Fruit fly (Drosophila melanogaster) whole organism, wandering third instar larva: Measurements from ENCODE around the gene CG8003.

Experiments used
- Abd-B ChIP-seq: fragments of >200 bp; optimal IDR thresholded peaks from 2 replicates; lab custom pipeline; 2017; ENCODE audit warnings: missing biosample characterization, missing genetic modification characterization
- CG32264 ChIP-seq: fragments of 200-800 bp; sonication (Bioruptor generic); optimal IDR thresholded peaks from 2 replicates; lab custom pipeline; 2016; ENCODE audit warnings: missing biosample characterization, missing genetic modification characterization
- CG9705 ChIP-seq: fragments of 200-800 bp; sonication (Bioruptor generic); optimal IDR thresholded peaks from 2 replicates; lab custom pipeline; 2018; ENCODE audit warnings: missing biosample characterization, mild to moderate bottlenecking, missing genetic modification characterization
- CrebA ChIP-seq: fragments of 200-800 bp; sonication (Bioruptor generic); optimal IDR thresholded peaks from 2 replicates; lab custom pipeline; 2016; ENCODE audit warnings: missing biosample characterization, mild to moderate bottlenecking, missing genetic modification characterization, borderline replicate concordance
- Dfd ChIP-seq: fragments of >200 bp; optimal IDR thresholded peaks from 2 replicates; lab custom pipeline; 2017; ENCODE audit warnings: missing biosample characterization, missing genetic modification characterization
- Dif ChIP-seq: fragments of 200-275, 200-300 bp; sonication (Bioruptor generic); optimal IDR thresholded peaks from 2 replicates; lab custom pipeline; 2018; ENCODE audit warnings: missing biosample characterization, missing genetic modification characterization; ENCODE audit not compliant: partially characterized antibody
- GATAd ChIP-seq: sonication (Bioruptor generic); optimal IDR thresholded peaks from 2 replicates; lab custom pipeline; 2016; ENCODE audit warnings: missing biosample characterization, missing genetic modification characterization
- HLH106 ChIP-seq: fragments of 200-800 bp; optimal IDR thresholded peaks from 3 replicates; lab custom pipeline; 2019; ENCODE audit warnings: missing biosample characterization, mild to moderate bottlenecking, missing genetic modification characterization, moderate library complexity
- Hnf4 ChIP-seq: fragments of 200-800 bp; sonication (Bioruptor generic); optimal IDR thresholded peaks from 2 replicates; lab custom pipeline; 2016; ENCODE audit warnings: missing biosample characterization, mild to moderate bottlenecking, missing genetic modification characterization
- Hr78 ChIP-seq: fragments of >200 bp; optimal IDR thresholded peaks from 2 replicates; lab custom pipeline; 2017; ENCODE audit warnings: missing biosample characterization, missing genetic modification characterization
- Hr83 ChIP-seq: fragments of 200-300 bp; sonication (Bioruptor generic); optimal IDR thresholded peaks from 2 replicates; lab custom pipeline; 2016; ENCODE audit warnings: missing biosample characterization, mild to moderate bottlenecking, missing genetic modification characterization, moderate library complexity; ENCODE audit not compliant: poor library complexity, severe bottlenecking
- Jra ChIP-seq: sonication (Bioruptor generic); optimal IDR thresholded peaks from 2 replicates; lab custom pipeline; 2016; ENCODE audit warnings: missing biosample characterization, missing genetic modification characterization
- Mio ChIP-seq: sonication (Bioruptor generic); optimal IDR thresholded peaks from 2 replicates; lab custom pipeline; 2016; ENCODE audit warnings: missing biosample characterization, missing genetic modification characterization
- Myc ChIP-seq: fragments of >200 bp; optimal IDR thresholded peaks from 2 replicates; lab custom pipeline; 2017
- N ChIP-seq: fragments of >200 bp; optimal IDR thresholded peaks from 2 replicates; lab custom pipeline; 2018; ENCODE audit warnings: missing biosample characterization, missing external identifiers, missing genetic modification characterization
- OdsH ChIP-seq: fragments of 200-800 bp; sonication (Bioruptor generic); optimal IDR thresholded peaks from 2 replicates; lab custom pipeline; 2016; ENCODE audit warnings: missing biosample characterization, mild to moderate bottlenecking, missing genetic modification characterization
- Rel ChIP-seq, 2 experiments: fragments of 200-800 bp; sonication (Bioruptor generic) in 1 of 2; optimal IDR thresholded peaks; 2 replicates in 1 of 2; 3 replicates in 1 of 2; lab custom pipeline; 2016 to 2019; ENCODE audit warnings: mild to moderate bottlenecking in 2 of 2, missing biosample characterization in 2 of 2, missing genetic modification characterization in 2 of 2, moderate library complexity in 1 of 2
- Sp1 ChIP-seq: fragments of 200-800 bp; sonication (Bioruptor generic); optimal IDR thresholded peaks from 3 replicates; lab custom pipeline; 2019; ENCODE audit warnings: missing biosample characterization, mild to moderate bottlenecking, missing genetic modification characterization, moderate library complexity
- Vsx2 ChIP-seq: fragments of 200-300, 225-300 bp; sonication (Bioruptor generic); optimal IDR thresholded peaks from 2 replicates; lab custom pipeline; 2018; ENCODE audit warnings: missing biosample characterization, missing genetic modification characterization; ENCODE audit not compliant: partially characterized antibody
- br ChIP-seq: fragments of 200-800 bp; sonication (Bioruptor generic); optimal IDR thresholded peaks from 2 replicates; lab custom pipeline; 2016; ENCODE audit warnings: missing biosample characterization, missing genetic modification characterization
- brk ChIP-seq: fragments of 200-800 bp; sonication (Bioruptor generic); optimal IDR thresholded peaks from 2 replicates; lab custom pipeline; 2016; ENCODE audit warnings: missing biosample characterization, mild to moderate bottlenecking, missing genetic modification characterization
- dl ChIP-seq, 2 experiments: fragments of 175-275, 200-275 bp in 1 of 2; fragments of 200-275 bp in 1 of 2; sonication (Bioruptor generic); optimal IDR thresholded peaks; lab custom pipeline; 2018; ENCODE audit warnings: mild to moderate bottlenecking in 2 of 2, missing biosample characterization in 2 of 2, missing genetic modification characterization in 2 of 2, moderate library complexity in 2 of 2; ENCODE audit not compliant: partially characterized antibody in 2 of 2, insufficient read depth in 1 of 2
- dmrt93B ChIP-seq: fragments of 200-800 bp; sonication (Bioruptor generic); optimal IDR thresholded peaks from 2 replicates; lab custom pipeline; 2018; ENCODE audit warnings: missing biosample characterization, mild to moderate bottlenecking, missing genetic modification characterization
- dsf ChIP-seq: sonication (Bioruptor generic); optimal IDR thresholded peaks from 2 replicates; lab custom pipeline; 2016; ENCODE audit warnings: missing biosample characterization, missing genetic modification characterization, borderline replicate concordance
- ey ChIP-seq: fragments of 200-800 bp; sonication (Bioruptor generic); optimal IDR thresholded peaks from 2 replicates; lab custom pipeline; 2016; ENCODE audit warnings: missing biosample characterization, missing genetic modification characterization
- foxo ChIP-seq, 2 experiments: fragments of 200-800 bp; sonication (Bioruptor generic); optimal IDR thresholded peaks; 2 replicates in 1 of 2; 3 replicates in 1 of 2; lab custom pipeline; 2016 to 2017; ENCODE audit warnings: missing biosample characterization in 2 of 2, missing genetic modification characterization in 2 of 2
- fru ChIP-seq: fragments of 200-800 bp; sonication (Bioruptor generic); optimal IDR thresholded peaks from 3 replicates; lab custom pipeline; 2016; ENCODE audit warnings: missing biosample characterization, mild to moderate bottlenecking, missing genetic modification characterization
- h ChIP-seq: fragments of 200-800 bp; sonication (Bioruptor generic); optimal IDR thresholded peaks from 3 replicates; lab custom pipeline; 2016; ENCODE audit warnings: missing biosample characterization, mild to moderate bottlenecking, missing genetic modification characterization
- jim ChIP-seq: fragments of 175-275, 200-325 bp; sonication (Bioruptor generic); optimal IDR thresholded peaks from 2 replicates; lab custom pipeline; 2016; ENCODE audit warnings: missing biosample characterization, mild to moderate bottlenecking, missing genetic modification characterization
- lola ChIP-seq: fragments of >200 bp; optimal IDR thresholded peaks from 2 replicates; lab custom pipeline; 2017; ENCODE audit warnings: missing biosample characterization, missing genetic modification characterization
- pan ChIP-seq: fragments of >200 bp; optimal IDR thresholded peaks from 2 replicates; lab custom pipeline; 2017
- psq ChIP-seq: fragments of 200-800 bp; sonication (Bioruptor generic); optimal IDR thresholded peaks from 3 replicates; lab custom pipeline; 2017; ENCODE audit warnings: missing biosample characterization, mild to moderate bottlenecking, missing genetic modification characterization, moderate library complexity
- rgr ChIP-seq: fragments of 200-800 bp; sonication (Bioruptor generic); optimal IDR thresholded peaks from 3 replicates; lab custom pipeline; 2016; ENCODE audit warnings: missing biosample characterization, mild to moderate bottlenecking, missing genetic modification characterization
- sage ChIP-seq: fragments of 200-800 bp; sonication (Bioruptor generic); optimal IDR thresholded peaks from 2 replicates; lab custom pipeline; 2016; ENCODE audit warnings: missing biosample characterization, mild to moderate bottlenecking, missing genetic modification characterization
- sv ChIP-seq: fragments of 200-800 bp; sonication (Bioruptor generic); optimal IDR thresholded peaks from 3 replicates; lab custom pipeline; 2016; ENCODE audit warnings: missing biosample characterization, missing genetic modification characterization
- tai ChIP-seq: sonication (Bioruptor generic); optimal IDR thresholded peaks from 2 replicates; lab custom pipeline; 2016; ENCODE audit warnings: missing biosample characterization, missing genetic modification characterization
- usp ChIP-seq: fragments of >200 bp; optimal IDR thresholded peaks from 2 replicates; lab custom pipeline; 2017; ENCODE audit warnings: missing biosample characterization, missing genetic modification characterization
- woc ChIP-seq: sonication (Bioruptor generic); optimal IDR thresholded peaks from 2 replicates; lab custom pipeline; 2016; ENCODE audit warnings: missing biosample characterization, mild to moderate bottlenecking, missing genetic modification characterization

The CG8003 gene

DNA sequence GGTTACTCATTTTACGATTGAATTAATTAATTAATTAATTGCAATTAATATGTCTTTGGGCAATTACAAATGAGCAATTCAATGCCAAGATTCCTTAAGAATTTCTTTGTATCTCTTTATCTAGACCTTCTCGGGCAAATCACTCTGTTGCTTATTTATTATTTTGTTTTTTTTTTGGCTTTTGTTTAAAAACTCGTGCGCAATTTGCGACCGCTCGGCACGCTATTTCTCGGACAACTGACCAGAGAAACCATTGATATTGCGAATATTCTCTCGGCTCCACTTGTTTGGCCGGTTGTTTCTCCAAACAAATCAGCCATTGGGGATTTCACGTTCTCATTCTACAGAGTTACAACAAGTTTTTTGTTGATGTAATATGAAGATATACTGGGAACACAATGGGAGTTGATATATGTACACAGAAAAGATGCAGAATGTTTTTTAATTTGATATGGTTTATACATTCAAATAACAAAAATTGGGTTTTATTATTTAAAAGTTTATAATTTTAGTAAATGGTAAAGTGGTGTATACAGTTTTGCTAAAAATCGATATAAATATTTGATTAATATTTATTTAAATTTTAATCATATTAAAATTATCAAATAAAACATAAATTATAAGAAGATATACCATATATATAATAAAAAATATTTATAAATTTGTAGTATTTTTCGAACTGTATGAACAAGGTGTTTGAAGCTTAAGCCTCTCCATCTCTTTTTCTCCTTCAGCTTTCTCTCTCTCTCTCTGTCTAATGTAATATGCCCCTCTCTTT is 35.5 kb downstream of the CG8003 start, which contains the start of gene NijA:
NijA (minus strand) TSS at position 243 of the 778 bp plus-strand sequence.
- TF ChIP-seq GATAd (GFP tag; lab: Kevin White, UChicago) (no peak), Sp1 (GFP tag; lab: Kevin White, UChicago) (peak; percentile 85), Dif (peak; percentile 35), brk (GFP tag; lab: Kevin White, UChicago) (no peak), woc (no peak), pan (lab: Kevin White, UChicago) (no peak), Mio (GFP tag; lab: Kevin White, UChicago) (no peak), foxo (GFP tag; optimal IDR thresholded peaks at IDR 0.05; lab: Kevin White, UChicago) (peak in 1 of 2 experiments; percentile 69), Dfd (no peak), ey (GFP tag; lab: Kevin White, UChicago) (no peak), Abd-B (no peak), jim (peak; percentile 65), lola (no peak), dl (GFP tag; optimal IDR thresholded peaks at IDR 0.05; lab: Kevin White, UChicago; ENCODE audit: insufficient read depth in 1 of 2, partially characterized antibody in 2 of 2) (no peak), HLH106 (tag; lab: Kevin White, UChicago) (peak; percentile 80), Vsx2 (GFP tag; lab: Kevin White, UChicago) (peak; percentile 42), br (GFP tag; lab: Kevin White, UChicago) (no peak), usp (GFP tag; lab: Kevin White, UChicago) (no peak), CrebA (GFP tag; lab: Kevin White, UChicago) (no peak), fru (peak; percentile 52), Jra (GFP tag; lab: Kevin White, UChicago) (no peak), Myc (lab: Kevin White, UChicago) (no peak), Rel (GFP tag; optimal IDR thresholded peaks at IDR 0.05; lab: Kevin White, UChicago) (no peak), Rel (tag; optimal IDR thresholded peaks at IDR 0.05; lab: Kevin White, UChicago) (peak; percentile 90), tai (GFP tag; lab: Kevin White, UChicago) (no peak), Hr78 (GFP tag; lab: Kevin White, UChicago) (no peak), N (GFP tag; lab: Kevin White, UChicago) (no peak), sv (GFP tag; lab: Kevin White, UChicago) (no peak), dsf (GFP tag; lab: Kevin White, UChicago) (no peak), Hr83 (GFP tag; lab: Kevin White, UChicago) (peak; percentile 55), CG9705 (no peak), Hnf4 (GFP tag; lab: Kevin White, UChicago) (peak; percentile 25), psq (GFP tag; lab: Kevin White, UChicago) (peak; percentile 70), CG32264 (GFP tag; lab: Kevin White, UChicago) (no peak), sage (GFP tag; lab: Kevin White, UChicago) (peak; percentile 38), OdsH (GFP tag; lab: Kevin White, UChicago) (peak; percentile 53), dmrt93B (GFP tag; lab: Kevin White, UChicago) (no peak), rgr (peak; percentile 23), h (no peak)

DNA sequence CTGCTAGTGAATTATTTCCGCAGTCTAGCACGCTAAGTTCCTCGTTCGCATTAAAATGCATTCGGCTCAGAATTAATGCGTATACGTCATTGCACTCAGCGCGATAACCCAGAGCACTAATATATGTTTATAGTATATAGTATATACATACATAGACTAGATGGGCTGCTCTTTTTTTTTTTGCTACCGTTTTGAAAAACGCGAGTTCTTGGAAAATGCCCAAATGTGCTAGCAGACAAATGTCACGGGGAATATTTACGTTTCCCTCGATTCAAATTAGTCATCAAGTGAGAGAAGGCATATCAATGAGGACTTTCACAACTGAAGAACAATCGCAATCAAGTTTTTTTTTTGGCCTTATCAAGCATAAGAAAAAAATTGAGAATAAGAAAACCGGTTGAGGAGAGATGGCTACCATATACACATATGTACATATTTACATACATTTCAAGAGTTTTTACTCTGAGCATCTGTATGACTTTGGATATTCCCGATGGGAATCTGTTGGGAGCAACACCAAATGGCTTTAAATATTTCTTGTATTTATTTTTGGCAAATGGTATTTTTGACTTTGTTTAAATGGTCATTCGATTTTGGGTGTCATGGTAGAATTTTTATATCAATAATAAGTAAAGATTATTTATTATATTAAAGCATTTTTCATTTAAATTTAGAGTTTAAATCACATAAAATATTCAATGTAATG is 36.3 kb downstream of the CG8003 start:
- TF ChIP-seq Dfd (no peak), CrebA (GFP tag; lab: Kevin White, UChicago) (no peak), lola (no peak), rgr (peak; percentile 7), brk (GFP tag; lab: Kevin White, UChicago) (peak; percentile 46), ey (GFP tag; lab: Kevin White, UChicago) (peak; percentile 3), dsf (GFP tag; lab: Kevin White, UChicago) (no peak), N (GFP tag; lab: Kevin White, UChicago) (no peak), fru (no peak), Rel (GFP tag; optimal IDR thresholded peaks at IDR 0.05; lab: Kevin White, UChicago) (no peak), Rel (tag; optimal IDR thresholded peaks at IDR 0.05; lab: Kevin White, UChicago) (peak; percentile 56)
